Fruit fly (Drosophila melanogaster): ENCODE data around the gene ImpE1.

The ImpE1 gene

dm6 chr3L:8440079-8440478 lies 67.9 kb downstream of the ImpE1 start:
- TF ChIP-seq CG14711 (tag; optimal IDR thresholded peaks at IDR 0.05): no peak
- no peak for TF ChIP-seq CG7101 (tag; optimal IDR thresholded peaks at IDR 0.05)
- no peak for TF ChIP-seq CG11617 (GFP tag; optimal IDR thresholded peaks at IDR 0.05)
- no peak for TF ChIP-seq toe (GFP tag; optimal IDR thresholded peaks at IDR 0.05)
- TF ChIP-seq CG1620 (GFP tag; optimal IDR thresholded peaks at IDR 0.05): no peak
- TF ChIP-seq pad (GFP tag; optimal IDR thresholded peaks at IDR 0.05): no peak
- no peak for TF ChIP-seq CG12768 (GFP tag; optimal IDR thresholded peaks at IDR 0.05)
- TF ChIP-seq Clk (GFP tag; optimal IDR thresholded peaks at IDR 0.05): no peak
- no peak for TF ChIP-seq cnc (optimal IDR thresholded peaks at IDR 0.05)
- TF ChIP-seq Mnt (GFP tag; optimal IDR thresholded peaks at IDR 0.05): no peak
- TF ChIP-seq ovo (GFP tag; optimal IDR thresholded peaks at IDR 0.05): no peak
